Worm (Caenorhabditis elegans) whole organism, L3 larva: Measurements from ENCODE around the gene gtf-2H1.
A peak's percentile ranks its signal among the peaks of the same experiment; 100 is the strongest.

Source experiments
- R02D3.7 ChIP-seq: fragments of 150-350 bp; optimal IDR thresholded peaks from 2 replicates; lab custom pipeline; 2014; ENCODE audit warnings: missing biosample characterization, missing genetic modification characterization
- ZK546.5 ChIP-seq: sonication (generic microtip); optimal IDR thresholded peaks from 2 replicates; lab custom pipeline; 2017; ENCODE audit warnings: missing biosample characterization, missing genetic modification characterization
- ama-1 ChIP-seq: fragments of 150-350 bp; optimal IDR thresholded peaks from 2 replicates; lab custom pipeline; 2018
- ceh-16 ChIP-seq: sonication (generic microtip); optimal IDR thresholded peaks from 2 replicates; lab custom pipeline; 2017; ENCODE audit warnings: missing biosample characterization, missing genetic modification characterization
- ceh-28 ChIP-seq: fragments of 150-350 bp; optimal IDR thresholded peaks from 2 replicates; lab custom pipeline; 2014; ENCODE audit warnings: missing biosample characterization, missing genetic modification reagents, missing genetic modification characterization
- ceh-82 ChIP-seq: fragments of 150-350 bp; optimal IDR thresholded peaks from 2 replicates; lab custom pipeline; 2014; ENCODE audit warnings: missing biosample characterization, missing genetic modification characterization
- ceh-9 ChIP-seq: sonication (generic microtip); optimal IDR thresholded peaks from 2 replicates; lab custom pipeline; 2018; ENCODE audit warnings: missing biosample characterization, missing genetic modification characterization
- egl-27 ChIP-seq: sonication (generic microtip); optimal IDR thresholded peaks from 4 replicates; lab custom pipeline; 2017; ENCODE audit warnings: missing biosample characterization, missing genetic modification reagents, missing genetic modification characterization
- egl-5 ChIP-seq: fragments of 150-350 bp; optimal IDR thresholded peaks from 2 replicates; lab custom pipeline; 2017; ENCODE audit warnings: missing biosample characterization, missing genetic modification reagents, missing genetic modification characterization, inconsistent platforms
- elt-1 ChIP-seq: fragments of 150-350 bp; optimal IDR thresholded peaks from 2 replicates; lab custom pipeline; 2014; ENCODE audit warnings: missing biosample characterization, missing genetic modification characterization
- elt-2 ChIP-seq: sonication (generic microtip); optimal IDR thresholded peaks from 2 replicates; lab custom pipeline; 2016; ENCODE audit warnings: missing genetic modification reagents, mild to moderate bottlenecking, missing genetic modification characterization, missing compliant biosample characterization
- elt-3 ChIP-seq, 3 experiments: fragments of 150-350 bp in 1 of 3; sonication (generic microtip) in 2 of 3; optimal IDR thresholded peaks; 2 replicates in 2 of 3; 4 replicates in 1 of 3; lab custom pipeline; 2014 to 2017; ENCODE audit warnings: missing biosample characterization in 3 of 3, missing genetic modification characterization in 3 of 3
- eor-1 ChIP-seq, 2 experiments: fragments of 150-350 bp; optimal IDR thresholded peaks; 2 replicates each; lab custom pipeline; 2014 to 2018; ENCODE audit warnings: missing biosample characterization in 2 of 2, missing genetic modification characterization in 2 of 2
- fkh-10 ChIP-seq: sonication (generic microtip); optimal IDR thresholded peaks from 2 replicates; lab custom pipeline; 2017; ENCODE audit warnings: missing biosample characterization, missing genetic modification reagents, missing genetic modification characterization
- fkh-2 ChIP-seq: fragments of 150-350 bp; optimal IDR thresholded peaks from 2 replicates; lab custom pipeline; 2014; ENCODE audit warnings: missing biosample characterization, missing genetic modification reagents, missing genetic modification characterization
- fos-1 ChIP-seq: fragments of 150-350 bp; optimal IDR thresholded peaks from 2 replicates; lab custom pipeline; 2014; ENCODE audit warnings: missing biosample characterization, missing genetic modification characterization
- hmg-11 ChIP-seq: sonication (generic microtip); optimal IDR thresholded peaks from 2 replicates; lab custom pipeline; 2016; ENCODE audit warnings: missing genetic modification characterization, missing compliant biosample characterization
- lin-15B ChIP-seq: fragments of 150-350 bp; optimal IDR thresholded peaks from 2 replicates; lab custom pipeline; 2014; ENCODE audit warnings: missing biosample characterization, missing genetic modification characterization
- lsy-12 ChIP-seq: sonication (generic microtip); optimal IDR thresholded peaks from 2 replicates; lab custom pipeline; 2016; ENCODE audit warnings: mild to moderate bottlenecking, missing genetic modification characterization, missing compliant biosample characterization
- mdl-1 ChIP-seq: fragments of 150-350 bp; optimal IDR thresholded peaks from 2 replicates; lab custom pipeline; 2014; ENCODE audit warnings: missing biosample characterization, missing genetic modification characterization
- mml-1 ChIP-seq: fragments of 150-350 bp; sonication (generic microtip); optimal IDR thresholded peaks from 3 replicates; lab custom pipeline; 2014; ENCODE audit warnings: missing biosample characterization, missing genetic modification characterization
- nfya-1 ChIP-seq: sonication (generic microtip); optimal IDR thresholded peaks from 2 replicates; lab custom pipeline; 2017; ENCODE audit warnings: missing genetic modification characterization, mild to moderate bottlenecking, missing compliant biosample characterization, antibody characterized with exemption, moderate library complexity; ENCODE audit not compliant: insufficient read depth
- nhr-11 ChIP-seq: fragments of 150-350 bp; optimal IDR thresholded peaks from 2 replicates; lab custom pipeline; 2014; ENCODE audit warnings: missing biosample characterization, missing genetic modification characterization
- nhr-12 ChIP-seq: fragments of 150-350 bp; optimal IDR thresholded peaks from 2 replicates; lab custom pipeline; 2014; ENCODE audit warnings: missing biosample characterization, missing genetic modification characterization
- nhr-23 ChIP-seq: fragments of 150-350 bp; optimal IDR thresholded peaks from 2 replicates; lab custom pipeline; 2014; ENCODE audit warnings: missing biosample characterization, missing genetic modification reagents, missing genetic modification characterization
- nhr-237 ChIP-seq: fragments of 150-350 bp; optimal IDR thresholded peaks from 2 replicates; lab custom pipeline; 2014; ENCODE audit warnings: missing biosample characterization, missing genetic modification characterization
- nhr-25 ChIP-seq: sonication (generic microtip); optimal IDR thresholded peaks from 2 replicates; lab custom pipeline; 2017; ENCODE audit warnings: missing biosample characterization, missing genetic modification characterization
- nhr-28 ChIP-seq: fragments of 150-350 bp; optimal IDR thresholded peaks from 2 replicates; lab custom pipeline; 2014; ENCODE audit warnings: missing biosample characterization, missing genetic modification characterization
- nhr-43 ChIP-seq: sonication (generic microtip); optimal IDR thresholded peaks from 2 replicates; lab custom pipeline; 2016; ENCODE audit warnings: mild to moderate bottlenecking, missing genetic modification characterization, missing compliant biosample characterization; ENCODE audit not compliant: poor library complexity, severe bottlenecking
- nhr-77 ChIP-seq: fragments of 150-350 bp; optimal IDR thresholded peaks from 2 replicates; lab custom pipeline; 2014; ENCODE audit warnings: missing biosample characterization, missing genetic modification characterization
- pha-4 ChIP-seq: fragments of 150-350 bp; optimal IDR thresholded peaks from 2 replicates; lab custom pipeline; 2014; ENCODE audit warnings: missing biosample characterization, missing genetic modification reagents, missing genetic modification characterization
- pqm-1 ChIP-seq: fragments of 150-350 bp; optimal IDR thresholded peaks from 2 replicates; lab custom pipeline; 2017; ENCODE audit warnings: missing biosample characterization, missing genetic modification characterization, inconsistent platforms
- sea-2 ChIP-seq: fragments of 150-350 bp; sonication (generic microtip); optimal IDR thresholded peaks from 4 replicates; lab custom pipeline; 2014; ENCODE audit warnings: missing biosample characterization, missing genetic modification reagents, missing genetic modification characterization
- skn-1 ChIP-seq: fragments of 150-350 bp; optimal IDR thresholded peaks from 2 replicates; lab custom pipeline; 2014; ENCODE audit warnings: missing biosample characterization, missing genetic modification characterization
- tbx-2 ChIP-seq: sonication (generic microtip); optimal IDR thresholded peaks from 2 replicates; lab custom pipeline; 2016; ENCODE audit warnings: mild to moderate bottlenecking, missing genetic modification characterization, missing compliant biosample characterization
- unc-62 ChIP-seq: fragments of 150-350 bp; sonication (generic microtip); optimal IDR thresholded peaks from 4 replicates; lab custom pipeline; 2014; ENCODE audit warnings: missing biosample characterization, missing genetic modification reagents, missing genetic modification characterization
- ztf-4 ChIP-seq: fragments of 150-350 bp; optimal IDR thresholded peaks from 2 replicates; lab custom pipeline; 2014; ENCODE audit warnings: missing biosample characterization, missing genetic modification characterization

Gene gtf-2H1

ce11 chrIV:273299-273698, 41.7 kb upstream of the gtf-2H1 start, which contains the start of gene srh-282:
Gene srh-282 (minus strand): TSS chrIV:273399.
- no peak for TF ChIP-seq nhr-77 (tag; lab: Kevin White, UChicago)
- TF ChIP-seq nfya-1 (tag; lab: Kevin White, UChicago), result no peak
- no peak for TF ChIP-seq nhr-12 (tag; lab: Kevin White, UChicago)
- no peak for TF ChIP-seq sea-2
- TF ChIP-seq ceh-82 (tag; lab: Kevin White, UChicago), result no peak
- no peak for TF ChIP-seq elt-2 (tag; lab: Kevin White, UChicago)
- TF ChIP-seq mdl-1 (tag; lab: Kevin White, UChicago), result no peak
- TF ChIP-seq ceh-9 (tag; lab: Kevin White, UChicago), result no peak

ce11 chrIV:269107-269506, 37.5 kb upstream of the gtf-2H1 start, which contains the start of gene T21D12.11:
Gene T21D12.11 (plus strand): TSS chrIV:269407.
- TF ChIP-seq ceh-16 (tag; lab: Kevin White, UChicago) (no peak), fos-1 (no peak), ztf-4 (tag; lab: Kevin White, UChicago) (no peak), elt-3 (tag; optimal IDR thresholded peaks at IDR 0.05; lab: Kevin White, UChicago) (no peak), elt-1 (tag; lab: Kevin White, UChicago) (no peak), ZK546.5 (tag; lab: Kevin White, UChicago) (no peak), R02D3.7 (tag; lab: Kevin White, UChicago) (no peak), nhr-28 (tag; lab: Kevin White, UChicago) (no peak), fkh-10 (GFP tag; lab: Kevin White, UChicago) (no peak), nhr-237 (no peak), nhr-23 (no peak), pqm-1 (no peak), elt-2 (tag; lab: Kevin White, UChicago) (no peak), fkh-2 (tag; lab: Kevin White, UChicago) (no peak), mml-1 (tag; lab: Kevin White, UChicago) (no peak)

ce11 chrIV:266148-266547, 34.6 kb upstream of the gtf-2H1 start, which contains the start of gene T21D12.12:
Gene T21D12.12 (plus strand): TSS chrIV:266448.
- TF ChIP-seq pha-4, result peak; percentile 6
- TF ChIP-seq skn-1 (tag; lab: Kevin White, UChicago), result no peak

ce11 chrIV:264182-264709, 32.7 kb upstream of the gtf-2H1 start, which contains the start of gene pat-6:
Gene pat-6 (minus strand): TSS chrIV:264232.
- peak; percentile 38 for TF ChIP-seq lin-15B (tag; lab: Kevin White, UChicago)
- TF ChIP-seq fos-1, result no peak
- TF ChIP-seq elt-3 (tag; optimal IDR thresholded peaks at IDR 0.05; lab: Kevin White, UChicago), result no peak
- TF ChIP-seq nhr-11 (tag; lab: Kevin White, UChicago), result no peak
- TF ChIP-seq ceh-28, result peak; percentile 51
- no peak for TF ChIP-seq nhr-43 (tag; lab: Kevin White, UChicago)
- TF ChIP-seq ztf-4 (tag; lab: Kevin White, UChicago), result no peak
- TF ChIP-seq egl-27, result no peak
- peak; percentile 52 for TF ChIP-seq nfya-1 (tag; lab: Kevin White, UChicago)
- TF ChIP-seq unc-62, result no peak
- TF ChIP-seq pha-4, result peak; percentile 26
- TF ChIP-seq hmg-11, result peak; percentile 84

- TF ChIP-seq lin-15B (tag; lab: Kevin White, UChicago) (no peak), pha-4 (no peak), tbx-2 (tag; lab: Kevin White, UChicago) (no peak), unc-62 (no peak), nhr-25 (tag; lab: Kevin White, UChicago) (no peak), lsy-12 (tag; lab: Kevin White, UChicago) (no peak), nhr-77 (tag; lab: Kevin White, UChicago) (no peak), skn-1 (tag; lab: Kevin White, UChicago) (no peak), ama-1 (lab: Kevin White, UChicago) (no peak), egl-5 (no peak), fos-1 (no peak), eor-1 (tag; optimal IDR thresholded peaks at IDR 0.05; lab: Kevin White, UChicago) (no peak)
These were observed 30.9 kb upstream of the gtf-2H1 start for ce11 chrIV:262460-262859.
